Fruit fly (Drosophila melanogaster) S2 (cell line): ENCODE data around the gene Zip102B.

Experiments
- CG8478 ChIP-seq: fragments of >200 bp; optimal IDR thresholded peaks from 2 replicates; lab custom pipeline; 2018
- CTCF ChIP-seq, 2 experiments: fragments of >200 bp; optimal IDR thresholded peaks; 2 replicates each; lab custom pipeline; 2018

DNA sequence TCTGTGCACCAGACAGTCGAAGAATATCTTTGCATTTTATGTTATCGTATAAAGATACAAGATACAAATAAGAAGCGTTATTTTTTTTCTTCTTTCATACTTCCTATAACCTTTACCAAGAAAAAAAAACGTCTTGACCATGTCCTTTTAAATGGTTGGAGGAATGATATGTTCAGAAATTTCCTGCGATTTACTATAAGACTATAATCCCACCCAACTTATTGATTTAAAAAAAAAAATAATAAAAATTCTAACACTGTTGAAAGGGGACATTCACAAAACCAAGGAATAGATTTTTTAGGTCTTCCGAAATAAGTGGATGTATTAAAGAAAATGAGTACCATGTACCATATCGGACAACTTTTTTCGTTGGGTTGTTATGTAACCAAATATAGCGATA is 22.1 kb upstream of the Zip102B start:
- no peak for TF ChIP-seq CTCF (optimal IDR thresholded peaks at IDR 0.05; lab: Kevin White, UChicago)
- TF ChIP-seq CG8478 (lab: Kevin White, UChicago), result no peak
